Worm (Caenorhabditis elegans) whole organism, mixed stage, embryonic: ENCODE data around the gene nhx-2.

Source experiments
- flh-1 ChIP-seq: fragments of 200-800 bp; sonication (Bioruptor generic); optimal IDR thresholded peaks from 2 replicates; lab custom pipeline; 2018; ENCODE audit warnings: mild to moderate bottlenecking, missing genetic modification characterization, moderate library complexity, missing compliant biosample characterization
- ham-2 ChIP-seq: fragments of 200-800 bp; sonication (Bioruptor generic); optimal IDR thresholded peaks from 2 replicates; lab custom pipeline; 2018; ENCODE audit warnings: mild to moderate bottlenecking, missing genetic modification characterization, missing compliant biosample characterization
- lsy-2 ChIP-seq: fragments of 150-350 bp; optimal IDR thresholded peaks from 2 replicates; lab custom pipeline; 2014; ENCODE audit warnings: missing biosample characterization, missing genetic modification characterization
- mab-5 ChIP-seq: fragments of 150-350 bp; optimal IDR thresholded peaks from 2 replicates; lab custom pipeline; 2014; ENCODE audit warnings: missing biosample characterization, missing genetic modification characterization
- mep-1 ChIP-seq: fragments of 150-350 bp; optimal IDR thresholded peaks from 2 replicates; lab custom pipeline; 2017; ENCODE audit warnings: missing biosample characterization, missing genetic modification reagents, missing genetic modification characterization, inconsistent platforms
- mls-2 ChIP-seq: sonication (generic microtip); optimal IDR thresholded peaks from 2 replicates; lab custom pipeline; 2016; ENCODE audit warnings: mild to moderate bottlenecking, missing genetic modification characterization, moderate library complexity, missing compliant biosample characterization
- nhr-12 ChIP-seq: fragments of 150-350 bp; optimal IDR thresholded peaks from 2 replicates; lab custom pipeline; 2014; ENCODE audit warnings: missing biosample characterization, missing genetic modification characterization
- nhr-237 ChIP-seq: fragments of 150-350 bp; optimal IDR thresholded peaks from 2 replicates; lab custom pipeline; 2014; ENCODE audit warnings: missing biosample characterization, missing genetic modification characterization
- nhr-76 ChIP-seq: sonication (generic microtip); optimal IDR thresholded peaks from 2 replicates; lab custom pipeline; 2017; ENCODE audit warnings: missing biosample characterization, missing genetic modification characterization
- sem-2 ChIP-seq: fragments of 200-800 bp; sonication (Bioruptor generic); optimal IDR thresholded peaks from 2 replicates; lab custom pipeline; 2018; ENCODE audit warnings: mild to moderate bottlenecking, missing genetic modification characterization, missing compliant biosample characterization
- snpc-4 ChIP-seq: fragments of 150-350 bp; optimal IDR thresholded peaks from 2 replicates; lab custom pipeline; 2014; ENCODE audit warnings: missing biosample characterization, missing genetic modification characterization
- tbx-8 ChIP-seq: fragments of 200-800 bp; sonication (Bioruptor generic); optimal IDR thresholded peaks from 2 replicates; lab custom pipeline; 2018; ENCODE audit warnings: mild to moderate bottlenecking, missing genetic modification characterization, moderate library complexity, missing compliant biosample characterization
- unc-62 ChIP-seq: fragments of 150-350 bp; optimal IDR thresholded peaks from 2 replicates; lab custom pipeline; 2014; ENCODE audit warnings: missing biosample characterization, missing genetic modification reagents, missing genetic modification characterization
- ztf-11 ChIP-seq: fragments of 150-350 bp; optimal IDR thresholded peaks from 2 replicates; lab custom pipeline; 2014; ENCODE audit warnings: missing biosample characterization, missing genetic modification characterization

DNA sequence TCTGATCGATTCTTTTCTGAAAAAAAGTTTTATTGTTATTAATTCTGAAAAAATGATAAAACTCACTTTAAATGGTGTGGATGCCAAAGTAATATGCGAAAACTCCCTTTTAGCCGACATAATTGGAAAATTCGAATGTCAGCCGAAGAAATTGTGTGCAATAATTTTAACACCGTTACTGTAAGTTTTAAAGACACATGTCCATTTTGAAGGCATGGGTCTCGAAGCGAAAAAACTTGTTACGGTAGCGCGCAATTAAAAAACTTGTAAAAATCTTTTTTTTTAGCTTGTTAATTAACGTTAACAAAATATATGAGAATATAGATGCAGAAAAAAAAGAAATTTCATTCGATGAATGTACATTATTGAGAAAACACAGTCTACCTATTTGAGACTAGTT is 3.4 kb downstream of the nhx-2 start, which contains the start of gene pid-1:
- no peak for TF ChIP-seq sem-2 (GFP tag; lab: Kevin White, UChicago)
- TF ChIP-seq nhr-237 = no peak
- TF ChIP-seq unc-62 (GFP tag; lab: Kevin White, UChicago) = no peak
- TF ChIP-seq lsy-2 (tag; lab: Kevin White, UChicago) = no peak
- TF ChIP-seq mab-5 (tag; lab: Kevin White, UChicago) = no peak
- no peak for TF ChIP-seq nhr-12 (tag; lab: Kevin White, UChicago)
- no peak for TF ChIP-seq ham-2
- TF ChIP-seq mep-1 (tag; lab: Kevin White, UChicago) = no peak
- TF ChIP-seq mls-2 (tag; lab: Kevin White, UChicago) = no peak
- TF ChIP-seq snpc-4 (tag; lab: Kevin White, UChicago) = no peak
- no peak for TF ChIP-seq flh-1 (GFP tag; lab: Kevin White, UChicago)
- TF ChIP-seq tbx-8 (GFP tag; lab: Kevin White, UChicago) = no peak
- no peak for TF ChIP-seq nhr-76 (tag; lab: Kevin White, UChicago)
- TF ChIP-seq ztf-11 (tag; lab: Kevin White, UChicago) = no peak
